Worm (Caenorhabditis elegans) whole organism, midembryonic: Measurements from ENCODE around the gene arx-6.

Experiments
- T22C8.4 ChIP-seq: fragments of 200-800 bp; sonication (Bioruptor generic); IDR thresholded peaks from 2 replicates; pipeline ENCODE4 v1.3.6; 2022; ENCODE audit warnings: missing genetic modification characterization, missing compliant biosample characterization
- klf-2 ChIP-seq: fragments of 200-800 bp; sonication (Bioruptor generic); conservative IDR thresholded peaks from 2 replicates; pipeline ENCODE4 v1.3.6; 2022; ENCODE audit warnings: missing genetic modification reagents, missing genetic modification characterization, missing compliant biosample characterization
- ref-1 ChIP-seq: fragments of 200-800 bp; sonication (Bioruptor generic); conservative IDR thresholded peaks from 2 replicates; pipeline ENCODE4 v1.3.6; 2022; ENCODE audit warnings: missing genetic modification reagents, missing genetic modification characterization, missing compliant biosample characterization

DNA sequence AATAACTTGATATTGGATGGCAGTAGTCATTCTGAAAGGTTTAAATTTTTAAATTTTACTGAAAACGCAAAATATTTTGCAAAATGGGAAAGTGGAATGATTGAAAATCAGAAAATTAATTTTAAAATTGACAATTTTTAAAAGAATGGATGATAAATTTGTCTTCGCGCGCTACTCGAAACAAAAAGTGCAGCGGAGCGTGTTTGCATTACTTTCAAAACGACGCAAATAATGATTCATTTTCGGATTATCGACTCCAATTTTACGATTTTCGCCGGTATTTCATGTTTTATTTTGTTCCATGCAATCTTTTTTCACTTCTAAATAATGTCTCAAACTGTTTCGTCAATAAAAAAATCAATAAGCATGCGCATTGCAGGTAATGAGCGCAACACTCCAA, at the start of gene arx-6, which contains the start of gene tost-1:
- 0 out of 2 replicates have a peak, but pooled peaks have one; percentile 5 for TF ChIP-seq T22C8.4 (GFP tag; lab: Robert Waterston, UW)
- TF ChIP-seq ref-1 (GFP tag; lab: Robert Waterston, UW): no peak
- no peak for TF ChIP-seq klf-2 (GFP tag; lab: Robert Waterston, UW)
